Worm (Caenorhabditis elegans) whole organism, L2 larva: Measurements from ENCODE around the gene Y53G8AM.7.

Experiments
- ama-1 ChIP-seq: fragments of 150-350 bp; optimal IDR thresholded peaks from 2 replicates; lab custom pipeline; 2018; ENCODE audit warnings: inconsistent platforms
- lin-39 ChIP-seq: fragments of 150-350 bp; optimal IDR thresholded peaks from 2 replicates; lab custom pipeline; 2014; ENCODE audit warnings: missing biosample characterization, missing genetic modification reagents, missing genetic modification characterization
- nhr-11 ChIP-seq: fragments of 150-350 bp; optimal IDR thresholded peaks from 2 replicates; lab custom pipeline; 2014; ENCODE audit warnings: missing biosample characterization, missing genetic modification characterization
- unc-62 ChIP-seq: fragments of 150-350 bp; optimal IDR thresholded peaks from 2 replicates; lab custom pipeline; 2014; ENCODE audit warnings: missing biosample characterization, missing genetic modification reagents, missing genetic modification characterization

DNA sequence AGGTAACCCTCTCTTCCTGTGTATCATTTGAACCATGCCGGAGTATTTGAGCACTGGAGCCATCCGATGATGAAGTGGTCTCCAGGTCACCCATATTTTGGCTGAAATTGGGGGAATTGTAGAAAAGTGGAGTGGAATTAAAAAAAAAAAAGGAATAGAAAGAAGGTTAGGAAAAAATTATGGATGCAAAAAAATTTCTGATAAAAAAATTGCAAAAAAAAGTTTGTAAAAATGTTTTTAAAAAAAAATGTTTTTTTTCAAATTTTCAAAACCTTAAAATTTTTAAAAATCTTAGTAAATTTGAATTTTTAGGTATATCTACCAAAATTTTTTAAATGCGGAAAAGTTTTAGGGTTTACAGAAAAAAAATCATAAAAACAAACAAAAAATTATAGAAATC, 47.5 kb downstream of the Y53G8AM.7 start, which contains the start of gene frm-8:
- no peak for TF ChIP-seq unc-62 (GFP tag; lab: Kevin White, UChicago)
- no peak for TF ChIP-seq ama-1 (lab: Kevin White, UChicago)
- TF ChIP-seq lin-39 (tag; lab: Kevin White, UChicago), result no peak
- no peak for TF ChIP-seq nhr-11
